Worm (Caenorhabditis elegans) whole organism, L2 larva: ENCODE measurements around the gene cld-1.

Source experiments
- ceh-82 ChIP-seq: fragments of 150-350 bp; optimal IDR thresholded peaks from 2 replicates; lab custom pipeline; 2014; ENCODE audit warnings: missing biosample characterization, missing genetic modification characterization
- nhr-237 ChIP-seq: fragments of 150-350 bp; optimal IDR thresholded peaks from 2 replicates; lab custom pipeline; 2014; ENCODE audit warnings: missing biosample characterization, missing genetic modification characterization
- nhr-25 ChIP-seq: fragments of 150-350 bp; sonication (generic microtip); optimal IDR thresholded peaks from 3 replicates; lab custom pipeline; 2014; ENCODE audit warnings: missing biosample characterization, missing genetic modification characterization
- snpc-4 ChIP-seq: fragments of 150-350 bp; optimal IDR thresholded peaks from 2 replicates; lab custom pipeline; 2014; ENCODE audit warnings: missing biosample characterization, missing genetic modification characterization
- unc-39 ChIP-seq: fragments of 150-350 bp; optimal IDR thresholded peaks from 2 replicates; lab custom pipeline; 2014; ENCODE audit warnings: missing biosample characterization, missing genetic modification characterization
- zag-1 ChIP-seq: fragments of 150-350 bp; optimal IDR thresholded peaks from 2 replicates; lab custom pipeline; 2014; ENCODE audit warnings: missing biosample characterization, missing genetic modification characterization
- ztf-11 ChIP-seq: sonication (generic microtip); optimal IDR thresholded peaks from 2 replicates; lab custom pipeline; 2017; ENCODE audit warnings: missing biosample characterization, missing genetic modification characterization

- no peak for TF ChIP-seq snpc-4
- no peak for TF ChIP-seq nhr-25
- TF ChIP-seq zag-1, result no peak
- TF ChIP-seq nhr-237, result no peak
- no peak for TF ChIP-seq ceh-82 (tag; lab: Kevin White, UChicago)
- TF ChIP-seq ztf-11 (tag; lab: Kevin White, UChicago), result no peak
- no peak for TF ChIP-seq unc-39
Observed at ce11 chrIV:12915479-12915878, 20.6 kb downstream of the cld-1 start, which contains the start of gene srz-15.
